Worm (Caenorhabditis elegans): ENCODE results near the gene F58E6.6.
A peak's percentile ranks its signal among the peaks of the same experiment; 100 is the strongest.

The F58E6.6 gene

ce11 chrV:9794997-9795396 lies 42.2 kb upstream of the F58E6.6 start:
- TF ChIP-seq set-16 (GFP tag; IDR thresholded peaks at IDR 0.05) (no peak), dmd-6 (GFP tag; IDR thresholded peaks at IDR 0.05) (peak; percentile 56), dve-1 (tag; optimal IDR thresholded peaks at IDR 0.05; ENCODE audit: insufficient read depth) (peak; percentile 65)

DNA sequence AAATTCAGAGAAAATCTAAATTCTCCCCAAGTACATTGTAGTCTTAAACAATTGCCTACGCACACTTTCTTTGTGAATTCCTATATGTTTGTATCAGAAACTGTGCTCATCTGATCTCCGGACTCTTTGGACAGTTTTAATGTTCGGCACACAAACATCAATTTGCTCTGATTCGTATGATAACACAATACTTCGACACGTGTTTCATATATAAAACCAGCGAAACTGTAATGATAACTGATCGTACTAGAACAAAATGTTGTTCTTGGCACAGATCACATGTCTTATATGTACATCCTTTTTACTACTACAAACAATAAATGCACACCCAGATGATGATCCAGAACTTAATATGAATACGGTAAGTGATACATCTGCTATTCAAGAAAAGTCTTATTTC lies 38.5 kb upstream of the F58E6.6 start, which contains the start of gene lipl-2:
Gene lipl-2 (plus strand): TSS at position 236 of the 400 bp plus-strand sequence.
- TF ChIP-seq ceh-44 (GFP tag; IDR thresholded peaks at IDR 0.05) (no peak), nhr-102 (tag; optimal IDR thresholded peaks at IDR 0.05) (peak; percentile 3), fos-1 (tag; optimal IDR thresholded peaks at IDR 0.05) (no peak), F49E8.2 (tag; optimal IDR thresholded peaks at IDR 0.05; ENCODE audit: borderline replicate concordance) (no peak), T20F7.1 (GFP tag; optimal IDR thresholded peaks at IDR 0.05) (peak; percentile 33), ceh-20 (GFP tag; IDR thresholded peaks at IDR 0.05) (no peak), unc-62 (GFP tag; optimal IDR thresholded peaks at IDR 0.05 in 1 of 2) (peak in 1 of 2 experiments; percentile 26), unc-62 (tag; optimal IDR thresholded peaks at IDR 0.05) (no peak), daf-12 (tag; optimal IDR thresholded peaks at IDR 0.05) (no peak), mdl-1 (tag; optimal IDR thresholded peaks at IDR 0.05) (peak in 1 of 2 experiments; percentile 36), hlh-11 (tag; optimal IDR thresholded peaks at IDR 0.05) (peak; percentile 82), hlh-30 (tag; optimal IDR thresholded peaks at IDR 0.05; ENCODE audit: insufficient read depth) (peak; percentile 37), dve-1 (tag; optimal IDR thresholded peaks at IDR 0.05; ENCODE audit: insufficient read depth) (peak; percentile 92), mxl-3 (GFP tag; optimal IDR thresholded peaks at IDR 0.05) (peak; percentile 32), php-3 (GFP tag; IDR thresholded peaks at IDR 0.05) (peak; percentile 69), dmd-6 (GFP tag; IDR thresholded peaks at IDR 0.05) (peak; percentile 79), attf-4 (tag; optimal IDR thresholded peaks at IDR 0.05) (no peak), nhr-77 (tag; optimal IDR thresholded peaks at IDR 0.05) (peak; percentile 60), nhr-28 (tag; optimal IDR thresholded peaks at IDR 0.05) (peak; percentile 92), nhr-42 (GFP tag; IDR thresholded peaks at IDR 0.05) (peak; percentile 62; the same call in 1 of the 2 replicates), daf-16 (GFP tag; optimal IDR thresholded peaks at IDR 0.05) (no peak), daf-16 (tag; optimal IDR thresholded peaks at IDR 0.05) (peak; percentile 90)

DNA sequence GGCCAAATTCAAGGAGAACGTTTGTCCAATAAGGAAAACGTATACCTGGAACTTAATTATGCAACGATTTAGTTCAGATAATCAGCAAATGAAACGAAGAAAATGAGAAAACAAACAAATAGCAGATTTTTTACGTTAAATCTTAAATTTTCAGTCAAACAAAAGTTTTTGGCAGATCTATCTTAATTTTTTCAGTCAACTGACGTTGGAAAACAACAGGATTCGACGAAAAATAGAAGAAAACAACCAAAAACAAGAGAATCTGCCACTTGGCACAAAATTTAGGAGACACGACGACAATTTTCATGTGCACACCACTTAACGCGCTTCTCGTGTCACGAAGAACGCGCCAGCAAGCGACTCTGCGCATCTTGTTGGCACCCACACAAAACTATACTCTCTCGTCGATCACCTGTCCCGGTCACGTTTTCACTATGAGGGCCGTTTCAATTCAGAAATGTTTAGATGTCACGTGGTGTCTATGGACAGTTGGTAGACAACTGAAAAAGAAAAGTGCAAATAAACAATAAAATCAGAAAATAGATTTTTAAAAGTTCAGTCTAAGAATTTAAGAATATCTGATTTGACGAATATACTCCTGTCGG lies 36.9 kb upstream of the F58E6.6 start, which contains the start of gene ztf-7:
Gene ztf-7 (minus strand): TSS at position 51 of the 605 bp plus-strand sequence.
- peak; percentile 92 for TF ChIP-seq nhr-48 (tag; optimal IDR thresholded peaks at IDR 0.05)
- no peak for TF ChIP-seq ceh-28 (tag; optimal IDR thresholded peaks at IDR 0.05)
- no peak for TF ChIP-seq snpc-4 (tag; optimal IDR thresholded peaks at IDR 0.05)
- TF ChIP-seq skn-1 (tag; optimal IDR thresholded peaks at IDR 0.05): peak; percentile 29
- peak; percentile 93 for TF ChIP-seq lin-1 (GFP tag; IDR thresholded peaks at IDR 0.05)
- peak; percentile 96 for TF ChIP-seq nhr-28 (tag; optimal IDR thresholded peaks at IDR 0.05)
- no peak for TF ChIP-seq Y75B8A.6 (GFP tag; IDR thresholded peaks at IDR 0.05)
- TF ChIP-seq pha-4 (GFP tag; IDR thresholded peaks at IDR 0.05): peak; percentile 84
- TF ChIP-seq pha-4 (tag; optimal IDR thresholded peaks at IDR 0.05): peak; percentile 41
- no peak for TF ChIP-seq F44E2.7 (GFP tag; IDR thresholded peaks at IDR 0.05)
- TF ChIP-seq ceh-32 (tag; optimal IDR thresholded peaks at IDR 0.05; ENCODE audit: poor library complexity): peak; percentile 44
- TF ChIP-seq D1046.2 (GFP tag; IDR thresholded peaks at IDR 0.05): peak; percentile 55; the same call in 1 of the 2 replicates
- TF ChIP-seq ama-1 (optimal IDR thresholded peaks at IDR 0.05): peak; percentile 12
- peak; percentile 93 for TF ChIP-seq saeg-2 (GFP tag; IDR thresholded peaks at IDR 0.05)
- no peak; the same call in 1 of the 2 replicates for TF ChIP-seq ZK337.2 (GFP tag; IDR thresholded peaks at IDR 0.05)
- TF ChIP-seq nhr-237 (tag; optimal IDR thresholded peaks at IDR 0.05): no peak
- TF ChIP-seq nhr-6 (tag; optimal IDR thresholded peaks at IDR 0.05): peak; percentile 87
- TF ChIP-seq zip-11 (GFP tag; IDR thresholded peaks at IDR 0.05): no peak
- TF ChIP-seq F49E8.2 (tag; optimal IDR thresholded peaks at IDR 0.05; ENCODE audit: borderline replicate concordance): peak; percentile 51
- TF ChIP-seq zip-2 (tag; optimal IDR thresholded peaks at IDR 0.05): peak; percentile 70
- no peak for TF ChIP-seq lir-3 (tag; optimal IDR thresholded peaks at IDR 0.05)
- TF ChIP-seq lin-39 (tag; optimal IDR thresholded peaks at IDR 0.05): no peak
- TF ChIP-seq madf-5 (GFP tag; IDR thresholded peaks at IDR 0.05): no peak
- peak; percentile 99 for TF ChIP-seq mxl-3 (GFP tag; optimal IDR thresholded peaks at IDR 0.05)
- TF ChIP-seq ztf-7 (tag; optimal IDR thresholded peaks at IDR 0.05): peak; percentile 73
- peak; percentile 79 for TF ChIP-seq F10B5.3 (tag; optimal IDR thresholded peaks at IDR 0.05)
- TF ChIP-seq Y48G9A.11 (GFP tag; IDR thresholded peaks at IDR 0.05): no peak
- TF ChIP-seq dmd-8 (GFP tag; IDR thresholded peaks at IDR 0.05): no peak
- TF ChIP-seq fos-1 (tag; optimal IDR thresholded peaks at IDR 0.05): no peak
- no peak for TF ChIP-seq daf-12 (tag; optimal IDR thresholded peaks at IDR 0.05)

Measured in whole organism, L4 larva.